Worm (Caenorhabditis elegans) whole organism, L1 larva: Measurements from ENCODE around the gene Y116A8C.49.

ENCODE experiments used
- C34B4.2 ChIP-seq: sonication (generic microtip); optimal IDR thresholded peaks from 2 replicates; lab custom pipeline; 2017; ENCODE audit warnings: mild to moderate bottlenecking, missing genetic modification characterization, missing compliant biosample characterization
- aha-1 ChIP-seq: fragments of 150-350 bp; optimal IDR thresholded peaks from 2 replicates; lab custom pipeline; 2014; ENCODE audit warnings: missing biosample characterization, missing genetic modification characterization
- aly-2 ChIP-seq: fragments of 150-350 bp; optimal IDR thresholded peaks from 2 replicates; lab custom pipeline; 2014; ENCODE audit warnings: missing biosample characterization, missing genetic modification characterization
- ceh-63 ChIP-seq: fragments of 200-800 bp; sonication (Bioruptor generic); optimal IDR thresholded peaks from 2 replicates; lab custom pipeline; 2018; ENCODE audit warnings: mild to moderate bottlenecking, missing genetic modification characterization, missing compliant biosample characterization
- ceh-8 ChIP-seq: fragments of 200-800 bp; sonication (Bioruptor generic); optimal IDR thresholded peaks from 2 replicates; lab custom pipeline; 2018; ENCODE audit warnings: mild to moderate bottlenecking, missing genetic modification characterization, moderate library complexity, missing compliant biosample characterization
- ceh-82 ChIP-seq, 3 experiments: fragments of 150-350 bp in 1 of 3; sonication (generic microtip) in 2 of 3; optimal IDR thresholded peaks; 2 replicates each; lab custom pipeline; 2014 to 2017; ENCODE audit warnings: missing biosample characterization in 3 of 3, missing genetic modification characterization in 3 of 3
- ceh-90 ChIP-seq: sonication (generic microtip); optimal IDR thresholded peaks from 2 replicates; lab custom pipeline; 2016; ENCODE audit warnings: missing genetic modification characterization, missing compliant biosample characterization
- dsc-1 ChIP-seq: sonication (generic microtip); optimal IDR thresholded peaks from 2 replicates; lab custom pipeline; 2016; ENCODE audit warnings: mild to moderate bottlenecking, missing genetic modification characterization, missing compliant biosample characterization
- elt-2 ChIP-seq: sonication (generic microtip); optimal IDR thresholded peaks from 2 replicates; lab custom pipeline; 2016; ENCODE audit warnings: missing genetic modification characterization, mild to moderate bottlenecking, inconsistent platforms, missing compliant biosample characterization, missing genetic modification reagents
- ets-5 ChIP-seq: fragments of 200-800 bp; sonication (Bioruptor generic); IDR thresholded peaks from 2 replicates; pipeline ENCODE4 v1.3.6; 2022; ENCODE audit warnings: missing genetic modification characterization, missing compliant biosample characterization
- fkh-8 ChIP-seq: sonication (generic microtip); optimal IDR thresholded peaks from 2 replicates; lab custom pipeline; 2016; ENCODE audit warnings: mild to moderate bottlenecking, missing genetic modification characterization, missing compliant biosample characterization
- fos-1 ChIP-seq: fragments of 150-350 bp; optimal IDR thresholded peaks from 2 replicates; lab custom pipeline; 2014; ENCODE audit warnings: missing biosample characterization, missing genetic modification characterization
- grh-1 ChIP-seq: fragments of 200-800 bp; sonication (Bioruptor generic); IDR thresholded peaks from 2 replicates; pipeline ENCODE4 v1.3.6; 2022; ENCODE audit warnings: missing genetic modification reagents, missing genetic modification characterization, missing compliant biosample characterization
- hpl-2 ChIP-seq: fragments of 150-350 bp; optimal IDR thresholded peaks from 2 replicates; lab custom pipeline; 2014; ENCODE audit warnings: missing biosample characterization, missing genetic modification reagents, missing genetic modification characterization
- irx-1 ChIP-seq: sonication (generic microtip); optimal IDR thresholded peaks from 2 replicates; lab custom pipeline; 2016; ENCODE audit warnings: missing genetic modification characterization, missing compliant biosample characterization
- lin-15B ChIP-seq: fragments of 150-350 bp; sonication (generic microtip); optimal IDR thresholded peaks from 3 replicates; lab custom pipeline; 2014; ENCODE audit warnings: missing biosample characterization, missing genetic modification characterization
- lin-35 ChIP-seq, 2 experiments: fragments of 150-350 bp; optimal IDR thresholded peaks; 2 replicates each; lab custom pipeline; 2014; ENCODE audit warnings: missing biosample characterization in 2 of 2, missing genetic modification characterization in 2 of 2, missing genetic modification reagents in 2 of 2
- lir-3 ChIP-seq: sonication (generic microtip); optimal IDR thresholded peaks from 2 replicates; lab custom pipeline; 2016; ENCODE audit warnings: mild to moderate bottlenecking, missing genetic modification characterization, moderate library complexity, missing compliant biosample characterization; ENCODE audit not compliant: poor library complexity
- lsy-2 ChIP-seq, 2 experiments: fragments of 150-350 bp; optimal IDR thresholded peaks; 2 replicates each; lab custom pipeline; 2014; ENCODE audit warnings: missing biosample characterization in 2 of 2, missing genetic modification characterization in 2 of 2
- mdl-1 ChIP-seq, 2 experiments: fragments of 150-350 bp; optimal IDR thresholded peaks; 2 replicates each; lab custom pipeline; 2014 to 2017; ENCODE audit warnings: missing biosample characterization in 2 of 2, missing genetic modification characterization in 2 of 2, inconsistent platforms in 1 of 2
- mep-1 ChIP-seq: fragments of 150-350 bp; optimal IDR thresholded peaks from 2 replicates; lab custom pipeline; 2014; ENCODE audit warnings: missing biosample characterization, missing genetic modification characterization
- nhr-12 ChIP-seq: sonication (generic microtip); optimal IDR thresholded peaks from 2 replicates; lab custom pipeline; 2017; ENCODE audit warnings: missing biosample characterization, missing genetic modification characterization
- nhr-77 ChIP-seq: fragments of 150-350 bp; optimal IDR thresholded peaks from 2 replicates; lab custom pipeline; 2014; ENCODE audit warnings: missing biosample characterization, missing genetic modification characterization
- pax-3 ChIP-seq: fragments of 200-800 bp; sonication (Bioruptor generic); optimal IDR thresholded peaks from 2 replicates; lab custom pipeline; 2018; ENCODE audit warnings: mild to moderate bottlenecking, missing genetic modification characterization, moderate library complexity, missing compliant biosample characterization
- pqm-1 ChIP-seq: sonication (generic microtip); optimal IDR thresholded peaks from 3 replicates; lab custom pipeline; 2017; ENCODE audit warnings: missing biosample characterization, missing genetic modification characterization
- rnt-1 ChIP-seq: sonication (generic microtip); optimal IDR thresholded peaks from 2 replicates; lab custom pipeline; 2016; ENCODE audit warnings: mild to moderate bottlenecking, missing genetic modification characterization, moderate library complexity, missing compliant biosample characterization
- skn-1 ChIP-seq: fragments of 150-350 bp; optimal IDR thresholded peaks from 2 replicates; lab custom pipeline; 2014; ENCODE audit warnings: missing biosample characterization, missing genetic modification characterization
- snu-23 ChIP-seq: sonication (generic microtip); optimal IDR thresholded peaks from 2 replicates; lab custom pipeline; 2016; ENCODE audit warnings: missing genetic modification characterization, missing compliant biosample characterization
- sup-37 ChIP-seq: fragments of 200-800 bp; sonication (Bioruptor generic); optimal IDR thresholded peaks from 2 replicates; lab custom pipeline; 2018; ENCODE audit warnings: mild to moderate bottlenecking, missing genetic modification characterization, missing compliant biosample characterization
- unc-62 ChIP-seq: fragments of 150-350 bp; optimal IDR thresholded peaks from 2 replicates; lab custom pipeline; 2014; ENCODE audit warnings: missing biosample characterization, missing genetic modification reagents, missing genetic modification characterization
- unc-98 ChIP-seq: fragments of 200-800 bp; sonication (Bioruptor generic); IDR thresholded peaks from 2 replicates; pipeline ENCODE4 v1.3.6; 2022; ENCODE audit warnings: missing genetic modification characterization, missing compliant biosample characterization
- zip-4 ChIP-seq: fragments of 200-800 bp; sonication (Bioruptor generic); optimal IDR thresholded peaks from 2 replicates; lab custom pipeline; 2018; ENCODE audit warnings: mild to moderate bottlenecking, missing genetic modification characterization, moderate library complexity, missing compliant biosample characterization

Gene Y116A8C.49

DNA sequence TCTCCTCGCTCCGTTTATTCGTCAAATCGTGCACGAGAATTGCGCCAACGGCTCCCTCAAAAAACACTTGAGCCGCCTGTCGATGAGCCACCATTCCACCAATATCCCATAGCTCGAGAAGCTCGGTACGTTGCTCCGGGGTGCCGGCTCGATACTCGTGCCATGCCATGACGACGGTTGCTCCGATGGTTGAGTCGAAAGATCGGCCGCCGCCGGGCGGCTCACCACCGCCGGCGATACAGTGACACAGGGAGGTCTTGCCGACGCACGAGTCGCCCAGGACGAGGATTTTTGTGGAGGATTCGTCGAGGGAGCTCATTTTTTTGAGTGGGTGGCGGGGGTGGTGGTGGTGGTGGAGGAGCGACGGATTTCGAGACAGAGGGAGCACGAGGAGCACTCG lies 5.1 kb upstream of the Y116A8C.49 start:
- TF ChIP-seq lin-15B (tag; lab: Kevin White, UChicago) (no peak), grh-1 (GFP tag; lab: Robert Waterston, UW) (0 out of 2 replicates have a peak, but pooled peaks have one; percentile 34)

DNA sequence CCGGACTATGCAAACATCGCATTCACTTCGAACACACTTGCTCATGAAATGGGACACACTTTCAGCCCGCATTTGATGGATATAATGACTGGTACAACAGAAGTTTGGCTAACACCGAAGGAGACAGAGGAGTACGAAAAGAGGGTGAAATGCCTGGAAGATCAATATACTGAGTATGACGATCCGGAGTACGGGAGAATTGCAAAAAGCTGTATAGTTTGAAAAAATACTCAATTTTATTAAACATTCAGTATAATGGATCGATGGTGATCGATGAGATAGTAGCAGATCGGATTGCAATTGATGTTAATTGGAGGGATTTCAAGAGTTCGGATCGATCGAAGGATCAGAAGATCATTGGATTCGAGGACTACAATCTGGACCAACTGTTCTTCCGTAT lies 4.4 kb downstream of the Y116A8C.49 start:
- TF ChIP-seq aly-2 (tag; lab: Kevin White, UChicago) (no peak), lin-35 (GFP tag; optimal IDR thresholded peaks at IDR 0.05; lab: Kevin White, UChicago) (no peak), ceh-8 (no peak), lsy-2 (tag; optimal IDR thresholded peaks at IDR 0.05; lab: Kevin White, UChicago) (no peak), skn-1 (tag; lab: Kevin White, UChicago) (no peak), rnt-1 (tag; lab: Kevin White, UChicago) (no peak), ceh-82 (tag; optimal IDR thresholded peaks at IDR 0.05; lab: Kevin White, UChicago) (no peak), sup-37 (no peak), snu-23 (no peak), dsc-1 (tag; lab: Kevin White, UChicago) (no peak), pqm-1 (no peak), fkh-8 (tag; lab: Kevin White, UChicago) (no peak), lin-15B (tag; lab: Kevin White, UChicago) (no peak), lir-3 (tag; lab: Kevin White, UChicago) (no peak), aha-1 (tag; lab: Kevin White, UChicago) (no peak), pax-3 (tag; lab: Kevin White, UChicago) (no peak), C34B4.2 (tag; lab: Kevin White, UChicago) (no peak)

DNA sequence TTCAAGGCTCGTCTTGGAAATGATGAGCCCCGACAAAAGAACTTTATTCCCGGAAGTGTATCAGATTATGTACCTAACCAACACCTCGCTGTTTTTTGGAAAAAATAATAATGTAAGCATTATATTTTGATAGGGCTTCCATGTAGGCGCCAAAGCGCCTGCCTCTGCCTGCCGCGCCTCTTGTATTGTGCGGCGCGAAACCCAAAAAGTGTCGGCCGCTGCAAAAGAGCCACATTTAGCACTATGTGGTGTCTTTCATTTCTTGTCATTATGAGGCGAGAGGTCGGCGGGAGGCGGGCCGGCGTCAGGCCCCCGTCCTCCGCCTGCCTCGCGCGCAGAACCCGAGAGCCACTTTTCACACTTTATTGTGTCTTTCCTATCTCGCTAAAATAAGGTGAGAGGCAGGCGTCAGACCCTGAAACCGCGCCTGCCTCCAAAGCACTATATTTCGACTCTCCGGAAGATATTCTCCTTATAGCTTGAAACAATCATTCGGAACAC lies 5.6 kb downstream of the Y116A8C.49 start:
- no peak for TF ChIP-seq unc-98 (GFP tag; lab: Robert Waterston, UW)

DNA sequence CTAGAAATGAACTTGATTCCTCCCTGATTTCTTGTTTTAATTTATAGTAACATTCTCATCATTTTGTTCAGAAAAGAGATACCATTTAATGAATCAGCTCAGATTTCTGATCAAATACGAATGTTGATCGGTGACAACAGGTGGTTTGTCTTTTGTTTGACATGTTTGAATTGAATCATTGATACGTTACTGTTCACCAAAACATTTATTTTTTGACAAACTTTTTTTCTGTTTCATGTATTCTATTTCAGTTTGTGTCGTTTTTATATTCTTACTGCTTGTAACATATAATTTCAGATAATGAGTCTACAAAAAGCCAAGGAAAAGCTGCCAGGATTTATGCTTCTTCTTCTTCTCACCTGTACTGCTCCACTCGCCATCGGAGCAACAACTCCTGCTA lies 6.9 kb downstream of the Y116A8C.49 start, which contains the start of gene nep-24:
nep-24 (plus strand) TSS at position 301 of the 400 bp plus-strand sequence.
- TF ChIP-seq unc-62 (GFP tag; lab: Kevin White, UChicago): no peak
- no peak for TF ChIP-seq nhr-77 (tag; lab: Kevin White, UChicago)
- TF ChIP-seq zip-4 (GFP tag; lab: Kevin White, UChicago): no peak
- no peak for TF ChIP-seq mdl-1 (tag; optimal IDR thresholded peaks at IDR 0.05; lab: Kevin White, UChicago)
- no peak for TF ChIP-seq ceh-63
- TF ChIP-seq ceh-90 (tag; lab: Kevin White, UChicago): no peak
- TF ChIP-seq ets-5 (GFP tag; lab: Robert Waterston, UW): no peak
- TF ChIP-seq dsc-1 (tag; lab: Kevin White, UChicago): no peak
- TF ChIP-seq nhr-12: no peak
- no peak for TF ChIP-seq snu-23
- no peak for TF ChIP-seq hpl-2
- TF ChIP-seq elt-2 (tag; lab: Kevin White, UChicago): no peak
- no peak for TF ChIP-seq pqm-1

DNA sequence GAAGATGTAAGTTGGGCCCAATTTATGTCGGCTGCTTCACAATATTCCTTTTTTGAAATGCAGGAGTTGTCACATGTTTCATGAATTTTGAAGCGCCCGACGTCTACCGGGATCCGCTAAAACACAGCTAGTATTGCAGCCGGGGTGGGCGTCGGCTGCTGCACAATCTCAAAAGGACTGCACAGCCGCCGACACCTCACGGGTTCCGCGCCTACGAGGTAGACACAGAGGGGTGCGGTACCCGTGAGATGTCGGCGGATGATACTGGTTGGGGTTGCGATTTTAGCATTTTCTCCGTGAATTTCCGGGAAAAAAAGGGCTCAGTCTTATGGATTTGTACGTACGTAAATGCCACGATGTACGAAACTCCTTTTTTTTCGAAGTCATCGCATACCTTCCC lies 9.0 kb downstream of the Y116A8C.49 start:
- no peak for TF ChIP-seq hpl-2
- TF ChIP-seq fos-1: no peak
- TF ChIP-seq, all 84 proteins: peak for 0

- TF ChIP-seq irx-1 (no peak), mep-1 (tag; lab: Kevin White, UChicago) (no peak)
Observed at ce11 chrIV:16920041-16920440, 10.9 kb downstream of the Y116A8C.49 start, which contains the start of gene nep-23. Gene nep-23 (plus strand): TSS chrIV:16920341.
